Fruit fly (Drosophila melanogaster) whole organism, wandering third instar larva: ENCODE data around the gene Nfs1.
A peak's percentile ranks its signal among the peaks of the same experiment; 100 is the strongest.

Source experiments
- Abd-B ChIP-seq: fragments of >200 bp; optimal IDR thresholded peaks from 2 replicates; lab custom pipeline; 2017; ENCODE audit warnings: missing biosample characterization, missing genetic modification characterization
- CG32264 ChIP-seq: fragments of 200-800 bp; sonication (Bioruptor generic); optimal IDR thresholded peaks from 2 replicates; lab custom pipeline; 2016; ENCODE audit warnings: missing biosample characterization, missing genetic modification characterization
- CG9705 ChIP-seq: fragments of 200-800 bp; sonication (Bioruptor generic); optimal IDR thresholded peaks from 2 replicates; lab custom pipeline; 2018; ENCODE audit warnings: missing biosample characterization, mild to moderate bottlenecking, missing genetic modification characterization
- CrebA ChIP-seq: fragments of 200-800 bp; sonication (Bioruptor generic); optimal IDR thresholded peaks from 2 replicates; lab custom pipeline; 2016; ENCODE audit warnings: missing biosample characterization, mild to moderate bottlenecking, missing genetic modification characterization, borderline replicate concordance
- Dfd ChIP-seq: fragments of >200 bp; optimal IDR thresholded peaks from 2 replicates; lab custom pipeline; 2017; ENCODE audit warnings: missing biosample characterization, missing genetic modification characterization
- Dif ChIP-seq: fragments of 200-275, 200-300 bp; sonication (Bioruptor generic); optimal IDR thresholded peaks from 2 replicates; lab custom pipeline; 2018; ENCODE audit warnings: missing biosample characterization, missing genetic modification characterization; ENCODE audit not compliant: partially characterized antibody
- GATAd ChIP-seq: sonication (Bioruptor generic); optimal IDR thresholded peaks from 2 replicates; lab custom pipeline; 2016; ENCODE audit warnings: missing biosample characterization, missing genetic modification characterization
- HLH106 ChIP-seq: fragments of 200-800 bp; optimal IDR thresholded peaks from 3 replicates; lab custom pipeline; 2019; ENCODE audit warnings: missing biosample characterization, mild to moderate bottlenecking, missing genetic modification characterization, moderate library complexity
- Hnf4 ChIP-seq: fragments of 200-800 bp; sonication (Bioruptor generic); optimal IDR thresholded peaks from 2 replicates; lab custom pipeline; 2016; ENCODE audit warnings: missing biosample characterization, mild to moderate bottlenecking, missing genetic modification characterization
- Hr78 ChIP-seq: fragments of >200 bp; optimal IDR thresholded peaks from 2 replicates; lab custom pipeline; 2017; ENCODE audit warnings: missing biosample characterization, missing genetic modification characterization
- Hr83 ChIP-seq: fragments of 200-300 bp; sonication (Bioruptor generic); optimal IDR thresholded peaks from 2 replicates; lab custom pipeline; 2016; ENCODE audit warnings: missing biosample characterization, mild to moderate bottlenecking, missing genetic modification characterization, moderate library complexity; ENCODE audit not compliant: poor library complexity, severe bottlenecking
- Jra ChIP-seq: sonication (Bioruptor generic); optimal IDR thresholded peaks from 2 replicates; lab custom pipeline; 2016; ENCODE audit warnings: missing biosample characterization, missing genetic modification characterization
- Mio ChIP-seq: sonication (Bioruptor generic); optimal IDR thresholded peaks from 2 replicates; lab custom pipeline; 2016; ENCODE audit warnings: missing biosample characterization, missing genetic modification characterization
- Myc ChIP-seq: fragments of >200 bp; optimal IDR thresholded peaks from 2 replicates; lab custom pipeline; 2017
- N ChIP-seq: fragments of >200 bp; optimal IDR thresholded peaks from 2 replicates; lab custom pipeline; 2018; ENCODE audit warnings: missing biosample characterization, missing external identifiers, missing genetic modification characterization
- OdsH ChIP-seq: fragments of 200-800 bp; sonication (Bioruptor generic); optimal IDR thresholded peaks from 2 replicates; lab custom pipeline; 2016; ENCODE audit warnings: missing biosample characterization, mild to moderate bottlenecking, missing genetic modification characterization
- Rel ChIP-seq, 2 experiments: fragments of 200-800 bp; sonication (Bioruptor generic) in 1 of 2; optimal IDR thresholded peaks; 2 replicates in 1 of 2; 3 replicates in 1 of 2; lab custom pipeline; 2016 to 2019; ENCODE audit warnings: mild to moderate bottlenecking in 2 of 2, missing biosample characterization in 2 of 2, missing genetic modification characterization in 2 of 2, moderate library complexity in 1 of 2
- Sp1 ChIP-seq: fragments of 200-800 bp; sonication (Bioruptor generic); optimal IDR thresholded peaks from 3 replicates; lab custom pipeline; 2019; ENCODE audit warnings: missing biosample characterization, mild to moderate bottlenecking, missing genetic modification characterization, moderate library complexity
- Vsx2 ChIP-seq: fragments of 200-300, 225-300 bp; sonication (Bioruptor generic); optimal IDR thresholded peaks from 2 replicates; lab custom pipeline; 2018; ENCODE audit warnings: missing biosample characterization, missing genetic modification characterization; ENCODE audit not compliant: partially characterized antibody
- br ChIP-seq: fragments of 200-800 bp; sonication (Bioruptor generic); optimal IDR thresholded peaks from 2 replicates; lab custom pipeline; 2016; ENCODE audit warnings: missing biosample characterization, missing genetic modification characterization
- brk ChIP-seq: fragments of 200-800 bp; sonication (Bioruptor generic); optimal IDR thresholded peaks from 2 replicates; lab custom pipeline; 2016; ENCODE audit warnings: missing biosample characterization, mild to moderate bottlenecking, missing genetic modification characterization
- dl ChIP-seq, 2 experiments: fragments of 175-275, 200-275 bp in 1 of 2; fragments of 200-275 bp in 1 of 2; sonication (Bioruptor generic); optimal IDR thresholded peaks; lab custom pipeline; 2018; ENCODE audit warnings: mild to moderate bottlenecking in 2 of 2, missing biosample characterization in 2 of 2, missing genetic modification characterization in 2 of 2, moderate library complexity in 2 of 2; ENCODE audit not compliant: partially characterized antibody in 2 of 2, insufficient read depth in 1 of 2
- dmrt93B ChIP-seq: fragments of 200-800 bp; sonication (Bioruptor generic); optimal IDR thresholded peaks from 2 replicates; lab custom pipeline; 2018; ENCODE audit warnings: missing biosample characterization, mild to moderate bottlenecking, missing genetic modification characterization
- dsf ChIP-seq: sonication (Bioruptor generic); optimal IDR thresholded peaks from 2 replicates; lab custom pipeline; 2016; ENCODE audit warnings: missing biosample characterization, missing genetic modification characterization, borderline replicate concordance
- ey ChIP-seq: fragments of 200-800 bp; sonication (Bioruptor generic); optimal IDR thresholded peaks from 2 replicates; lab custom pipeline; 2016; ENCODE audit warnings: missing biosample characterization, missing genetic modification characterization
- foxo ChIP-seq, 2 experiments: fragments of 200-800 bp; sonication (Bioruptor generic); optimal IDR thresholded peaks; 2 replicates in 1 of 2; 3 replicates in 1 of 2; lab custom pipeline; 2016 to 2017; ENCODE audit warnings: missing biosample characterization in 2 of 2, missing genetic modification characterization in 2 of 2
- fru ChIP-seq: fragments of 200-800 bp; sonication (Bioruptor generic); optimal IDR thresholded peaks from 3 replicates; lab custom pipeline; 2016; ENCODE audit warnings: missing biosample characterization, mild to moderate bottlenecking, missing genetic modification characterization
- h ChIP-seq: fragments of 200-800 bp; sonication (Bioruptor generic); optimal IDR thresholded peaks from 3 replicates; lab custom pipeline; 2016; ENCODE audit warnings: missing biosample characterization, mild to moderate bottlenecking, missing genetic modification characterization
- jim ChIP-seq: fragments of 175-275, 200-325 bp; sonication (Bioruptor generic); optimal IDR thresholded peaks from 2 replicates; lab custom pipeline; 2016; ENCODE audit warnings: missing biosample characterization, mild to moderate bottlenecking, missing genetic modification characterization
- lola ChIP-seq: fragments of >200 bp; optimal IDR thresholded peaks from 2 replicates; lab custom pipeline; 2017; ENCODE audit warnings: missing biosample characterization, missing genetic modification characterization
- pan ChIP-seq: fragments of >200 bp; optimal IDR thresholded peaks from 2 replicates; lab custom pipeline; 2017
- psq ChIP-seq: fragments of 200-800 bp; sonication (Bioruptor generic); optimal IDR thresholded peaks from 3 replicates; lab custom pipeline; 2017; ENCODE audit warnings: missing biosample characterization, mild to moderate bottlenecking, missing genetic modification characterization, moderate library complexity
- rgr ChIP-seq: fragments of 200-800 bp; sonication (Bioruptor generic); optimal IDR thresholded peaks from 3 replicates; lab custom pipeline; 2016; ENCODE audit warnings: missing biosample characterization, mild to moderate bottlenecking, missing genetic modification characterization
- sage ChIP-seq: fragments of 200-800 bp; sonication (Bioruptor generic); optimal IDR thresholded peaks from 2 replicates; lab custom pipeline; 2016; ENCODE audit warnings: missing biosample characterization, mild to moderate bottlenecking, missing genetic modification characterization
- sv ChIP-seq: fragments of 200-800 bp; sonication (Bioruptor generic); optimal IDR thresholded peaks from 3 replicates; lab custom pipeline; 2016; ENCODE audit warnings: missing biosample characterization, missing genetic modification characterization
- tai ChIP-seq: sonication (Bioruptor generic); optimal IDR thresholded peaks from 2 replicates; lab custom pipeline; 2016; ENCODE audit warnings: missing biosample characterization, missing genetic modification characterization
- usp ChIP-seq: fragments of >200 bp; optimal IDR thresholded peaks from 2 replicates; lab custom pipeline; 2017; ENCODE audit warnings: missing biosample characterization, missing genetic modification characterization
- woc ChIP-seq: sonication (Bioruptor generic); optimal IDR thresholded peaks from 2 replicates; lab custom pipeline; 2016; ENCODE audit warnings: missing biosample characterization, mild to moderate bottlenecking, missing genetic modification characterization

Gene Nfs1

DNA sequence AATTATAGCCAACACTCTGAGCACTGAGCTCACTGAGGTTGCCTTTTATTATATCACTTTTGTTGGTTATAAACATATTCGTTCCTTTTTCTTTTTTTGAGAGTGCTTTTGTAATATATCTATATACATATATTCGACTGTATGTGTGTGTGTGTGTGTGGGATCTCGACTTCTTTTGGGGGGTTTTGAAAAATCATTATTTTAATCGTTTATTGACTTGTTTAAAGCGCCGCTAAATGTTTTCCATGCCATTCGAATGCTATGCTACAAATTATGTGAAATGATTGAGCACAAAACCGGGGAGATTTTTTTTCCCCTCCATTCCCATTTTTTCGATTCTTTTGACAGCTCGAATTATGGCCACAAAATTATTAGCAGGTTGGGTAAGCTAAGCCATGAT is 30.0 kb upstream of the Nfs1 start:
- no peak for TF ChIP-seq psq (GFP tag; lab: Kevin White, UChicago)
- no peak for TF ChIP-seq fru (GFP tag; lab: Kevin White, UChicago)
- no peak for TF ChIP-seq Sp1 (GFP tag; lab: Kevin White, UChicago)
- no peak for TF ChIP-seq Rel (GFP tag; optimal IDR thresholded peaks at IDR 0.05; lab: Kevin White, UChicago)
- TF ChIP-seq Rel (tag; optimal IDR thresholded peaks at IDR 0.05; lab: Kevin White, UChicago): peak; percentile 73
- TF ChIP-seq Dif (GFP tag; lab: Kevin White, UChicago): no peak
- TF ChIP-seq CrebA (GFP tag; lab: Kevin White, UChicago): no peak

DNA sequence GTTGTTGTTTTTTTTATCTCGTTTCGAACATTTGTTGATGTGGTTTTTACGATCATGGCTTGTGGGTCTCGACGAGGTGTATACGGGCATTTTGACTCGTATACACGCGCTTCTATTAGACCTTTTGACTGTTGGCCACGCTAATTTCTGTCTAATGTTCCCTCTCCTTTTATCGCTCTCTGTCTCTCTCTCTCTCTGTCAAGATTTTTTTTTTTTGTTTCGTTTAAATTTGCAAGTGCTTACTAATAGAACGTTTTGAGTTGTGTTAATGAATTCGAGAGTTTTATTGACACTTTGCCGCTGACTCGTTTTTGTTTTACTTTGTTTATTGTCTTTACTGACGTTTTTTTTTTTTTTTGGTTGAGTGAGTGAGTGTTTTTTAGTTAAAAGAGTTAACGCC is 29.1 kb upstream of the Nfs1 start:
- TF ChIP-seq Abd-B (GFP tag; lab: Kevin White, UChicago) (no peak), br (GFP tag; lab: Kevin White, UChicago) (no peak), Mio (GFP tag; lab: Kevin White, UChicago) (no peak), Dif (GFP tag; lab: Kevin White, UChicago) (no peak), woc (GFP tag; lab: Kevin White, UChicago) (no peak), ey (GFP tag; lab: Kevin White, UChicago) (no peak), psq (GFP tag; lab: Kevin White, UChicago) (no peak)

DNA sequence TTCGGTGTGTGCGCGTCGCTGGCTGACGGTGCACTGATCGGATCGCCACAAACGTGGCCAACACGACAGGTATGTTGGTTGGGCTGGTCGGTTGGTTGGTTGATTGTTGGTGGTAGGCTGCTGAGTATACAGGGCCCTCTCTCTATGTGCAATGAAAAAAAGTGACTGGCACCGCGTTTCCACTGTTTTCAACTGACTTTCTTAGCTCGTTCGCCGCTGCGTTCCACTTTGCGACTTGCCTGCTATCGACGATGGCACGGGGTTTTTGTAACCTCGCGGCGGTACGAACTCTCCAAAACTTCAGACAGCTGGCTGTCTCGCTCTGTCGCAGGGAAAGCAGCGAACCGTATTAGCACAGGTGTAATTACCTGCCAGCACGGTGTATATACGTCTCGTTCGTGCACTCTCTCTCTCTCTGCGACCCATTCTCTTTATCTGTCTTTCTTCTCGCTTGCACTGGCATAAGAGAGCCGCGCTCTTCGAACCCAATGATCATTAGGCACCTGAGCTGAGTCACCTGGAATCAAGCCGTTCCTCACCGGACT is 28.5 kb upstream of the Nfs1 start:
- TF ChIP-seq tai (GFP tag; lab: Kevin White, UChicago): no peak
- TF ChIP-seq jim: peak; percentile 59
- no peak for TF ChIP-seq Hr78 (GFP tag; lab: Kevin White, UChicago)
- TF ChIP-seq GATAd (GFP tag; lab: Kevin White, UChicago): no peak
- no peak for TF ChIP-seq Hnf4
- TF ChIP-seq h: peak; percentile 75
- peak; percentile 83 for TF ChIP-seq Hr83 (GFP tag; lab: Kevin White, UChicago)
- TF ChIP-seq fru (GFP tag; lab: Kevin White, UChicago): peak; percentile 51
- TF ChIP-seq dmrt93B (GFP tag; lab: Kevin White, UChicago): no peak
- TF ChIP-seq sage (GFP tag; lab: Kevin White, UChicago): no peak
- TF ChIP-seq foxo (GFP tag; optimal IDR thresholded peaks at IDR 0.05; lab: Kevin White, UChicago): peak in 1 of 2 experiments; percentile 34
- TF ChIP-seq Dif (GFP tag; lab: Kevin White, UChicago): peak; percentile 84
- TF ChIP-seq OdsH (GFP tag; lab: Kevin White, UChicago): peak; percentile 20
- no peak for TF ChIP-seq ey (GFP tag; lab: Kevin White, UChicago)
- TF ChIP-seq Mio (GFP tag; lab: Kevin White, UChicago): no peak
- TF ChIP-seq lola (GFP tag; lab: Kevin White, UChicago): no peak
- peak; percentile 7 for TF ChIP-seq psq (GFP tag; lab: Kevin White, UChicago)
- TF ChIP-seq brk (GFP tag; lab: Kevin White, UChicago): no peak
- no peak for TF ChIP-seq Rel (GFP tag; optimal IDR thresholded peaks at IDR 0.05; lab: Kevin White, UChicago)
- peak; percentile 69 for TF ChIP-seq Rel (tag; optimal IDR thresholded peaks at IDR 0.05; lab: Kevin White, UChicago)
- TF ChIP-seq Jra (GFP tag; lab: Kevin White, UChicago): peak; percentile 46
- peak; percentile 81 for TF ChIP-seq Vsx2 (GFP tag; lab: Kevin White, UChicago)
- no peak for TF ChIP-seq pan (lab: Kevin White, UChicago)
- TF ChIP-seq br (GFP tag; lab: Kevin White, UChicago): peak; percentile 44
- TF ChIP-seq Dfd: no peak
- TF ChIP-seq HLH106 (tag; lab: Kevin White, UChicago): peak; percentile 24
- peak; percentile 24 for TF ChIP-seq CG32264 (GFP tag; lab: Kevin White, UChicago)
- TF ChIP-seq woc (GFP tag; lab: Kevin White, UChicago): no peak
- no peak for TF ChIP-seq CrebA (GFP tag; lab: Kevin White, UChicago)
- no peak for TF ChIP-seq usp (GFP tag; lab: Kevin White, UChicago)
- TF ChIP-seq rgr (GFP tag; lab: Kevin White, UChicago): peak; percentile 50
- TF ChIP-seq Abd-B (GFP tag; lab: Kevin White, UChicago): no peak
- peak; percentile 56 to 82 for TF ChIP-seq dl (GFP tag; optimal IDR thresholded peaks at IDR 0.05; lab: Kevin White, UChicago; ENCODE audit: insufficient read depth in 1 of 2, partially characterized antibody in 2 of 2)
- TF ChIP-seq CG9705 (GFP tag; lab: Kevin White, UChicago): no peak
- peak; percentile 46 for TF ChIP-seq Sp1 (GFP tag; lab: Kevin White, UChicago)
- TF ChIP-seq N (GFP tag; lab: Kevin White, UChicago): no peak
- no peak for TF ChIP-seq sv (GFP tag; lab: Kevin White, UChicago)
- TF ChIP-seq Myc (lab: Kevin White, UChicago): no peak
- TF ChIP-seq dsf: no peak
